Fruit fly (Drosophila melanogaster): Measurements from ENCODE around the gene CG9922.

dm6 chr3R:14065241-14065640, 29.0 kb upstream of the CG9922 start:
- TF ChIP-seq psq (optimal IDR thresholded peaks at IDR 0.05) (no peak), Sin3A (optimal IDR thresholded peaks at IDR 0.05) (no peak), insv (optimal IDR thresholded peaks at IDR 0.05) (no peak), h (optimal IDR thresholded peaks at IDR 0.05) (no peak)

All from Kc167 (cell line).